Fruit fly (Drosophila melanogaster) whole organism, embryonic: ENCODE measurements around the gene Obp83g.

Source experiments
- Atf3 ChIP-seq: fragments of 200-800 bp; sonication (Bioruptor generic); optimal IDR thresholded peaks from 3 replicates; lab custom pipeline; 2016; ENCODE audit warnings: missing biosample characterization, missing genetic modification characterization
- Atf6 ChIP-seq: fragments of 200-800 bp; sonication (Bioruptor generic); IDR thresholded peaks from 2 replicates; pipeline ENCODE4 v1.3.6; 2022; ENCODE audit warnings: missing biosample characterization, missing genetic modification characterization
- Bgb ChIP-seq: fragments of 200-800 bp; sonication (Bioruptor generic); IDR thresholded peaks from 2 replicates; pipeline ENCODE4 v1.3.6; 2022; ENCODE audit warnings: missing biosample characterization, missing genetic modification characterization; ENCODE audit not compliant: partially characterized antibody
- CG13287 ChIP-seq: fragments of 200-800 bp; sonication (Bioruptor generic); IDR thresholded peaks from 2 replicates; pipeline ENCODE4 v1.3.6; 2022; ENCODE audit warnings: missing biosample characterization, missing genetic modification characterization; ENCODE audit not compliant: partially characterized antibody
- CG14667 ChIP-seq: fragments of 200-800 bp; sonication (Bioruptor generic); IDR thresholded peaks from 2 replicates; pipeline ENCODE4 v1.3.6; 2022; ENCODE audit warnings: missing biosample characterization, missing genetic modification characterization
- CG15073 ChIP-seq: fragments of 200-800 bp; sonication (Bioruptor generic); optimal IDR thresholded peaks from 2 replicates; lab custom pipeline; 2016; ENCODE audit warnings: missing biosample characterization, missing genetic modification characterization
- CG1603 ChIP-seq: fragments of 200-800 bp; sonication (Bioruptor generic); optimal IDR thresholded peaks from 2 replicates; lab custom pipeline; 2019; ENCODE audit warnings: missing biosample characterization, mild to moderate bottlenecking, missing genetic modification characterization, moderate library complexity
- CG17912 ChIP-seq: fragments of 200-800 bp; sonication (Bioruptor generic); optimal IDR thresholded peaks from 2 replicates; lab custom pipeline; 2018; ENCODE audit warnings: missing biosample characterization, mild to moderate bottlenecking, missing genetic modification characterization
- CG1832 ChIP-seq: fragments of 200-800 bp; sonication (Bioruptor generic); optimal IDR thresholded peaks from 2 replicates; lab custom pipeline; 2017; ENCODE audit warnings: missing biosample characterization, mild to moderate bottlenecking, missing genetic modification characterization, inconsistent platforms
- CG2678 ChIP-seq: fragments of 200-800 bp; sonication (Bioruptor generic); optimal IDR thresholded peaks from 3 replicates; lab custom pipeline; 2019; ENCODE audit warnings: missing biosample characterization, mild to moderate bottlenecking, missing genetic modification characterization, moderate library complexity
- CG2889 ChIP-seq: fragments of 200-800 bp; sonication (Bioruptor generic); IDR thresholded peaks from 3 replicates; pipeline ENCODE4 v1.3.6; 2022; ENCODE audit warnings: missing biosample characterization, missing genetic modification characterization
- CG31224 ChIP-seq: fragments of 200-800 bp; sonication (Bioruptor generic); IDR thresholded peaks from 2 replicates; pipeline ENCODE4 v1.3.6; 2022; ENCODE audit warnings: missing biosample characterization, missing genetic modification characterization
- CG3163 ChIP-seq: fragments of 200-800 bp; sonication (Bioruptor generic); optimal IDR thresholded peaks from 3 replicates; lab custom pipeline; 2016; ENCODE audit warnings: missing biosample characterization, missing genetic modification characterization
- CG32532 ChIP-seq: fragments of 200-800 bp; sonication (Bioruptor generic); IDR thresholded peaks from 2 replicates; pipeline ENCODE4 v1.3.6; 2022; ENCODE audit warnings: missing biosample characterization, missing genetic modification characterization
- CG4360 ChIP-seq: fragments of 200-800 bp; sonication (Bioruptor generic); IDR thresholded peaks from 2 replicates; pipeline ENCODE4 v1.3.6; 2022; ENCODE audit warnings: missing biosample characterization, missing genetic modification characterization
- CG6654 ChIP-seq: fragments of 200-800 bp; sonication (Bioruptor generic); optimal IDR thresholded peaks from 2 replicates; lab custom pipeline; 2017; ENCODE audit warnings: missing biosample characterization, mild to moderate bottlenecking, missing genetic modification characterization
- CG8089 ChIP-seq: fragments of 200-800 bp; sonication (Bioruptor generic); optimal IDR thresholded peaks from 3 replicates; lab custom pipeline; 2016; ENCODE audit warnings: missing biosample characterization, missing genetic modification characterization
- CG8281 ChIP-seq: fragments of 200-800 bp; sonication (Bioruptor generic); optimal IDR thresholded peaks from 2 replicates; lab custom pipeline; 2018; ENCODE audit warnings: missing biosample characterization, mild to moderate bottlenecking, missing genetic modification characterization, moderate library complexity
- CG8359 ChIP-seq: fragments of 200-800 bp; sonication (Bioruptor generic); optimal IDR thresholded peaks from 2 replicates; lab custom pipeline; 2017; ENCODE audit warnings: missing biosample characterization, mild to moderate bottlenecking, missing genetic modification characterization, borderline replicate concordance
- CG8944 ChIP-seq: fragments of 200-800 bp; sonication (Bioruptor generic); optimal IDR thresholded peaks from 3 replicates; lab custom pipeline; 2016; ENCODE audit warnings: missing biosample characterization, missing genetic modification characterization
- Dip3 ChIP-seq: fragments of 200-800 bp; sonication (Bioruptor generic); optimal IDR thresholded peaks from 3 replicates; lab custom pipeline; 2016; ENCODE audit warnings: missing biosample characterization, missing genetic modification characterization
- Dp ChIP-seq: fragments of 200-800 bp; sonication (Bioruptor generic); optimal IDR thresholded peaks from 2 replicates; lab custom pipeline; 2018; ENCODE audit warnings: missing biosample characterization, mild to moderate bottlenecking, missing genetic modification characterization, moderate library complexity
- E2f2 ChIP-seq: fragments of 200-800 bp; sonication (Bioruptor generic); IDR thresholded peaks from 2 replicates; pipeline ENCODE4 v1.3.6; 2022; ENCODE audit warnings: missing biosample characterization, missing genetic modification characterization
- Hand ChIP-seq: fragments of 200-800 bp; sonication (Bioruptor generic); optimal IDR thresholded peaks from 2 replicates; lab custom pipeline; 2017; ENCODE audit warnings: mild to moderate bottlenecking, missing biosample characterization, missing genetic modification reagents, missing genetic modification characterization
- Hr78 ChIP-seq, 2 experiments: fragments of 200-800 bp in 1 of 2; fragments of >200 bp in 1 of 2; sonication (Bioruptor generic) in 1 of 2; optimal IDR thresholded peaks; 2 replicates each; lab custom pipeline; 2017 to 2019; ENCODE audit warnings: missing biosample characterization in 2 of 2, missing genetic modification characterization in 2 of 2, mild to moderate bottlenecking in 1 of 2, moderate library complexity in 1 of 2
- Kr ChIP-seq: fragments of 200-800 bp; sonication (Bioruptor generic); optimal IDR thresholded peaks from 2 replicates; lab custom pipeline; 2017; ENCODE audit warnings: missing biosample characterization, mild to moderate bottlenecking, missing genetic modification characterization
- MESR4 ChIP-seq: fragments of 200-800 bp; sonication (Bioruptor generic); optimal IDR thresholded peaks from 2 replicates; lab custom pipeline; 2018; ENCODE audit warnings: missing biosample characterization, mild to moderate bottlenecking, missing genetic modification characterization, moderate library complexity
- Neu2 ChIP-seq: fragments of 200-800 bp; sonication (Bioruptor generic); optimal IDR thresholded peaks from 3 replicates; lab custom pipeline; 2016; ENCODE audit warnings: missing biosample characterization, missing genetic modification characterization, borderline replicate concordance
- al ChIP-seq: fragments of 200-800 bp; sonication (Bioruptor generic); IDR thresholded peaks from 2 replicates; pipeline ENCODE4 v1.3.6; 2022; ENCODE audit warnings: missing biosample characterization, missing genetic modification characterization
- az2 ChIP-seq: fragments of 200-800 bp; sonication (Bioruptor generic); optimal IDR thresholded peaks from 3 replicates; lab custom pipeline; 2016; ENCODE audit warnings: missing biosample characterization, missing genetic modification characterization
- br ChIP-seq: fragments of >200 bp; optimal IDR thresholded peaks from 2 replicates; lab custom pipeline; 2017
- crol ChIP-seq: fragments of 200-800 bp; sonication (Bioruptor generic); IDR thresholded peaks from 2 replicates; pipeline ENCODE4 v1.3.6; 2022; ENCODE audit warnings: missing biosample characterization, missing genetic modification characterization
- fd102C ChIP-seq: fragments of 200-800 bp; sonication (Bioruptor generic); optimal IDR thresholded peaks from 2 replicates; lab custom pipeline; 2018; ENCODE audit warnings: missing biosample characterization, mild to moderate bottlenecking, missing genetic modification characterization, moderate library complexity
- fd96Cb ChIP-seq: fragments of 200-800 bp; sonication (Bioruptor generic); optimal IDR thresholded peaks from 2 replicates; lab custom pipeline; 2018; ENCODE audit warnings: missing biosample characterization, mild to moderate bottlenecking, missing genetic modification characterization, moderate library complexity
- grau ChIP-seq: fragments of 200-800 bp; optimal IDR thresholded peaks from 3 replicates; lab custom pipeline; 2019; ENCODE audit warnings: missing biosample characterization, mild to moderate bottlenecking, missing genetic modification characterization, moderate library complexity
- hbn ChIP-seq: fragments of 200-800 bp; sonication (Bioruptor generic); IDR thresholded peaks from 2 replicates; pipeline ENCODE4 v1.3.6; 2022; ENCODE audit warnings: missing biosample characterization, missing genetic modification characterization; ENCODE audit not compliant: partially characterized antibody
- jigr1 ChIP-seq: fragments of 200-800 bp; sonication (Bioruptor generic); IDR thresholded peaks from 3 replicates; pipeline ENCODE4 v1.3.6; 2022; ENCODE audit warnings: missing biosample characterization, missing genetic modification characterization
- luna ChIP-seq: fragments of 200-800 bp; sonication (Bioruptor generic); optimal IDR thresholded peaks from 2 replicates; lab custom pipeline; 2016; ENCODE audit warnings: missing biosample characterization, missing genetic modification characterization
- phol ChIP-seq: fragments of 200-800 bp; sonication (Bioruptor generic); optimal IDR thresholded peaks from 3 replicates; lab custom pipeline; 2018; ENCODE audit warnings: missing biosample characterization, mild to moderate bottlenecking, missing genetic modification characterization, moderate library complexity
- pita ChIP-seq: fragments of 200-800 bp; sonication (Bioruptor generic); optimal IDR thresholded peaks from 2 replicates; lab custom pipeline; 2017; ENCODE audit warnings: missing biosample characterization, mild to moderate bottlenecking, missing genetic modification characterization
- schlank ChIP-seq: fragments of 200-800 bp; sonication (Bioruptor generic); optimal IDR thresholded peaks from 2 replicates; lab custom pipeline; 2018; ENCODE audit warnings: missing biosample characterization, mild to moderate bottlenecking, missing genetic modification characterization
- scrt ChIP-seq: fragments of 200-800 bp; sonication (Bioruptor generic); optimal IDR thresholded peaks from 2 replicates; lab custom pipeline; 2018; ENCODE audit warnings: missing biosample characterization, mild to moderate bottlenecking, missing genetic modification characterization, moderate library complexity
- sd ChIP-seq: fragments of 200-800 bp; sonication (Bioruptor generic); optimal IDR thresholded peaks from 3 replicates; lab custom pipeline; 2018; ENCODE audit warnings: missing biosample characterization, mild to moderate bottlenecking, missing genetic modification characterization, moderate library complexity
- sens ChIP-seq: fragments of 200-800 bp; sonication (Bioruptor generic); peaks from one replicate; lab custom pipeline; 2016; ENCODE audit warnings: missing biosample characterization, missing genetic modification characterization
- sima ChIP-seq: fragments of 200-800 bp; sonication (Bioruptor generic); optimal IDR thresholded peaks from 2 replicates; lab custom pipeline; 2016; ENCODE audit warnings: missing biosample characterization, missing genetic modification characterization
- tio ChIP-seq: fragments of 200-800 bp; sonication (Bioruptor generic); optimal IDR thresholded peaks from 2 replicates; lab custom pipeline; 2017; ENCODE audit warnings: missing biosample characterization, missing genetic modification characterization, inconsistent platforms
- twi ChIP-seq: fragments of 200-800 bp; optimal IDR thresholded peaks from 2 replicates; lab custom pipeline; 2019; ENCODE audit warnings: missing biosample characterization, mild to moderate bottlenecking, missing genetic modification characterization, moderate library complexity
- usp ChIP-seq: fragments of >200 bp; optimal IDR thresholded peaks from 2 replicates; lab custom pipeline; 2017; ENCODE audit warnings: missing biosample characterization, missing genetic modification characterization
- z ChIP-seq: fragments of 200-800 bp; sonication (Bioruptor generic); IDR thresholded peaks from 3 replicates; pipeline ENCODE4 v1.3.6; 2022; ENCODE audit warnings: missing biosample characterization, missing genetic modification characterization
- zen ChIP-seq: fragments of 200-800 bp; sonication (Bioruptor generic); optimal IDR thresholded peaks from 3 replicates; lab custom pipeline; 2018; ENCODE audit warnings: missing biosample characterization, mild to moderate bottlenecking, missing genetic modification characterization, moderate library complexity

Gene Obp83g

DNA sequence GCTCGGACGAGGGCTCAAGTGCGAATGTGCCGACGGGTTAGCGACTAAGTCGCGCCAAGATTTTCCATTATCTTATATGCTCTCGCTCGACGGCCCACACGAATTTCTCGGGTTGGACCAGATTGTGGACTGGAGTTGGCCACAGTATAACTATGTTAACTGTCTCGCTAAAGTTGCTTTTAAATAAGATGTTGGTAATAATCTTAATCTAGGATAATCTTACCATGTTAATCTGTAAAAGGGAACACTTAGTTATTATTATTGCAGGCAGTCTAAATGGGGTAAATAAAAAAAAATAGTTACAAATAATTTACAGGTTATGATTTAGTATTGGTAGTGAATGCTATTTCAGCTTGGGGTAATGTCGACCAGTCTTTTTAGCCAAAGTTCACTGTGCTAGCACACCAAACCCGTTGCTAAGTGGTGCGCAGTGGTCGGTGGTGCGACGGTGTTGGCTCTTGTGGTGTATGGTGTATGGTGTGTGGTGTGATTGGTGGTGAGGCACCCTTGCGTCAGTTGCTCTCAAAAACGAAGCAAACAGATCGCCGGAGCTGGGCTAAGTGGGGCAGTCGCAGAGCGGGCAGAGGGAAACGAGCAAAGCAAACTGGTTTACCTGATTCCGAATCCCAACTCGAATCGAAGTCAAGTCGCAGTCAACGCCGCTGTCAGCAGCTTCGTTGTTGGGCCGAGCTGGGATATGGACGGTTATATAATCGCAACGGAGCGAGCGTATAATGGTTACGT lies at the start of gene Obp83g (continued):
- TF ChIP-seq scrt (GFP tag; lab: Kevin White, UChicago) (peak; percentile 33), Kr (GFP tag; lab: Kevin White, UChicago) (no peak), Hand (GFP tag; lab: Kevin White, UChicago) (no peak), crol (GFP tag; lab: Robert Waterston, UW) (peak; percentile 70), Dip3 (GFP tag; lab: Kevin White, UChicago) (peak; percentile 0), CG6654 (GFP tag; lab: Kevin White, UChicago) (no peak), twi (tag; lab: Kevin White, UChicago) (no peak), hbn (GFP tag; lab: Robert Waterston, UW) (no peak), CG32532 (peak; percentile 53; the same call in 1 of the 2 replicates), CG8089 (GFP tag; lab: Kevin White, UChicago) (no peak), MESR4 (no peak), CG8359 (GFP tag; lab: Kevin White, UChicago) (no peak), Hr78 (GFP tag; optimal IDR thresholded peaks at IDR 0.05; lab: Kevin White, UChicago) (peak in 1 of 2 experiments; percentile 8), Atf3 (GFP tag; lab: Kevin White, UChicago) (no peak), Bgb (GFP tag; lab: Robert Waterston, UW) (no peak), CG8281 (tag; lab: Kevin White, UChicago) (no peak), schlank (tag; lab: Kevin White, UChicago) (no peak), CG14667 (peak; percentile 34; the same call in 1 of the 2 replicates), sima (GFP tag; lab: Kevin White, UChicago) (no peak), grau (tag; lab: Kevin White, UChicago) (peak; percentile 89), Neu2 (GFP tag; lab: Kevin White, UChicago) (no peak), CG17912 (no peak), zen (tag; lab: Kevin White, UChicago) (no peak), tio (GFP tag; lab: Kevin White, UChicago) (no peak), az2 (peak; percentile 10), CG15073 (GFP tag; lab: Kevin White, UChicago) (no peak), CG31224 (GFP tag; lab: Robert Waterston, UW) (peak; percentile 42; the same call in 1 of the 2 replicates), Dp (GFP tag; lab: Kevin White, UChicago) (no peak), phol (tag; lab: Kevin White, UChicago) (peak; percentile 36), CG3163 (GFP tag; lab: Kevin White, UChicago) (peak; percentile 3), CG8944 (no peak), pita (no peak), luna (no peak), jigr1 (GFP tag; lab: Robert Waterston, UW) (no peak), CG1603 (peak; percentile 23), fd96Cb (tag; lab: Kevin White, UChicago) (peak; percentile 6), CG2678 (tag; lab: Kevin White, UChicago) (peak; percentile 76), E2f2 (GFP tag; lab: Robert Waterston, UW) (peak; percentile 21; the same call in 1 of the 2 replicates), sens (peak; percentile 88), z (GFP tag; lab: Robert Waterston, UW) (no peak), CG13287 (GFP tag; lab: Robert Waterston, UW) (no peak), al (peak; percentile 44), sd (tag; lab: Kevin White, UChicago) (peak; percentile 28), CG4360 (GFP tag; lab: Robert Waterston, UW) (no peak), br (lab: Kevin White, UChicago) (no peak), fd102C (GFP tag; lab: Kevin White, UChicago) (no peak), Atf6 (GFP tag; lab: Robert Waterston, UW) (peak; percentile 58; the same call in 1 of the 2 replicates), CG2889 (no peak), usp (GFP tag; lab: Kevin White, UChicago) (no peak), CG1832 (no peak)
